Fruit fly (Drosophila melanogaster): ENCODE results near the gene kuk.
A peak's percentile ranks its signal among the peaks of the same experiment; 100 is the strongest.

The kuk gene

dm6 chr3R:17077968-17078417 is 2.1 kb upstream of the kuk start (continued):
- peak; percentile 88 for TF ChIP-seq Med (GFP tag)
- no peak for TF ChIP-seq CG8765 (GFP tag; IDR thresholded peaks at IDR 0.05)
- TF ChIP-seq sima (GFP tag; optimal IDR thresholded peaks at IDR 0.05), result no peak
- TF ChIP-seq CG6854 (GFP tag; optimal IDR thresholded peaks at IDR 0.05), result no peak
- TF ChIP-seq CG16813 (GFP tag; IDR thresholded peaks at IDR 0.05; ENCODE audit: partially characterized antibody), result no peak
- no peak for TF ChIP-seq zf30C (GFP tag; optimal IDR thresholded peaks at IDR 0.05)
- no peak for TF ChIP-seq org-1 (GFP tag; optimal IDR thresholded peaks at IDR 0.05)
- TF ChIP-seq lbe (GFP tag; optimal IDR thresholded peaks at IDR 0.05), result no peak
- TF ChIP-seq nmo (GFP tag; optimal IDR thresholded peaks at IDR 0.05), result no peak
- no peak for TF ChIP-seq Sry-β (GFP tag; optimal IDR thresholded peaks at IDR 0.05)
- TF ChIP-seq Sry-δ (GFP tag; optimal IDR thresholded peaks at IDR 0.05), result no peak
- no peak for TF ChIP-seq Eip74EF (GFP tag; optimal IDR thresholded peaks at IDR 0.05)
- no peak for TF ChIP-seq insv (GFP tag; optimal IDR thresholded peaks at IDR 0.05)
- TF ChIP-seq CG31224 (GFP tag; IDR thresholded peaks at IDR 0.05), result no peak
- TF ChIP-seq Dad (GFP tag; optimal IDR thresholded peaks at IDR 0.05), result no peak
- no peak for TF ChIP-seq gsb (GFP tag; IDR thresholded peaks at IDR 0.05)
- no peak for TF ChIP-seq CG14667 (GFP tag; IDR thresholded peaks at IDR 0.05)
- TF ChIP-seq CG3726 (GFP tag; IDR thresholded peaks at IDR 0.05), result no peak
- no peak for TF ChIP-seq fru (optimal IDR thresholded peaks at IDR 0.05)
- peak; percentile 13 for TF ChIP-seq MESR4 (GFP tag; optimal IDR thresholded peaks at IDR 0.05)
- TF ChIP-seq CG13624 (GFP tag; optimal IDR thresholded peaks at IDR 0.05), result peak; percentile 27
- TF ChIP-seq ewg (GFP tag; optimal IDR thresholded peaks at IDR 0.05), result no peak
- TF ChIP-seq Dfd (GFP tag; optimal IDR thresholded peaks at IDR 0.05), result no peak
- TF ChIP-seq CG4707 (GFP tag; optimal IDR thresholded peaks at IDR 0.05), result no peak
- TF ChIP-seq crc (GFP tag; optimal IDR thresholded peaks at IDR 0.05), result no peak
- TF ChIP-seq ase (GFP tag; IDR thresholded peaks at IDR 0.05), result no peak
- no peak for TF ChIP-seq CG11560 (tag; IDR thresholded peaks at IDR 0.05)
- TF ChIP-seq trem (tag; optimal IDR thresholded peaks at IDR 0.05), result no peak
- TF ChIP-seq CG15479 (GFP tag; optimal IDR thresholded peaks at IDR 0.05), result peak; percentile 77
- 0 out of 2 replicates have a peak, but pooled peaks have one; percentile 5 for TF ChIP-seq sim (GFP tag; IDR thresholded peaks at IDR 0.05)
- TF ChIP-seq CG10543 (GFP tag; optimal IDR thresholded peaks at IDR 0.05), result peak; percentile 91
- no peak for TF ChIP-seq disco-r (GFP tag; optimal IDR thresholded peaks at IDR 0.05)
- TF ChIP-seq psq (GFP tag; optimal IDR thresholded peaks at IDR 0.05), result no peak
- no peak for TF ChIP-seq CG9817 (tag; optimal IDR thresholded peaks at IDR 0.05)
- TF ChIP-seq Trl (optimal IDR thresholded peaks at IDR 0.05), result peak; percentile 39 to 45
- peak; percentile 5 for TF ChIP-seq Trl (GFP tag; optimal IDR thresholded peaks at IDR 0.05)
- TF ChIP-seq CG34224 (GFP tag; IDR thresholded peaks at IDR 0.05; ENCODE audit: partially characterized antibody), result no peak
- no peak for TF ChIP-seq CG11093 (GFP tag; IDR thresholded peaks at IDR 0.05)
- TF ChIP-seq Hey (tag; optimal IDR thresholded peaks at IDR 0.05), result no peak
- no peak for TF ChIP-seq nerfin-2 (GFP tag; IDR thresholded peaks at IDR 0.05; ENCODE audit: partially characterized antibody)
- no peak for TF ChIP-seq CG7786 (GFP tag; optimal IDR thresholded peaks at IDR 0.05)
- TF ChIP-seq CG13894 (tag; optimal IDR thresholded peaks at IDR 0.05), result peak; percentile 70
- TF ChIP-seq usp (GFP tag; optimal IDR thresholded peaks at IDR 0.05), result no peak
- TF ChIP-seq D19B (GFP tag; optimal IDR thresholded peaks at IDR 0.05), result no peak
- TF ChIP-seq CG6654 (GFP tag; optimal IDR thresholded peaks at IDR 0.05), result no peak
- TF ChIP-seq sens-2 (GFP tag; IDR thresholded peaks at IDR 0.05), result no peak
- no peak for TF ChIP-seq pho (GFP tag; optimal IDR thresholded peaks at IDR 0.05)
- TF ChIP-seq Deaf1 (tag; optimal IDR thresholded peaks at IDR 0.05), result no peak
- TF ChIP-seq luna (GFP tag; optimal IDR thresholded peaks at IDR 0.05), result no peak
- TF ChIP-seq bbx (GFP tag; IDR thresholded peaks at IDR 0.05; ENCODE audit: partially characterized antibody), result 0 out of 2 replicates have a peak, but pooled peaks have one; percentile 29
- no peak for TF ChIP-seq p53 (GFP tag; optimal IDR thresholded peaks at IDR 0.05)
- no peak for TF ChIP-seq ind (GFP tag; optimal IDR thresholded peaks at IDR 0.05)

Measured in whole organism, embryonic.